Worm (Caenorhabditis elegans): Measurements from ENCODE around the gene C33D9.6.

C33D9.6 gene

ce11 chrIV:8782172-8782571, 4.2 kb upstream of the C33D9.6 start (continued):
- no peak for TF ChIP-seq ztf-6 (GFP tag; IDR thresholded peaks at IDR 0.05)
- no peak for TF ChIP-seq T26A5.8 (tag; optimal IDR thresholded peaks at IDR 0.05)
- TF ChIP-seq C06A6.2 (GFP tag; conservative IDR thresholded peaks at IDR 0.05), result no peak
- TF ChIP-seq dox-1 (GFP tag; IDR thresholded peaks at IDR 0.05), result no peak
- no peak for TF ChIP-seq Y79H2A.3 (GFP tag; conservative IDR thresholded peaks at IDR 0.05)
- no peak for TF ChIP-seq pbrm-1 (GFP tag; IDR thresholded peaks at IDR 0.05)
- TF ChIP-seq mcd-1 (GFP tag; IDR thresholded peaks at IDR 0.05), result no peak
- no peak for TF ChIP-seq cebp-2 (GFP tag; IDR thresholded peaks at IDR 0.05)
- TF ChIP-seq F10E7.11 (tag; optimal IDR thresholded peaks at IDR 0.05), result no peak
- TF ChIP-seq F55B11.4 (tag; optimal IDR thresholded peaks at IDR 0.05; ENCODE audit: borderline replicate concordance, insufficient read depth), result no peak
- no peak for TF ChIP-seq Y53F4B.3 (GFP tag; IDR thresholded peaks at IDR 0.05)
- peak; percentile 42 for TF ChIP-seq ztf-18 (tag; optimal IDR thresholded peaks at IDR 0.05)
- no peak for TF ChIP-seq ccch-3 (GFP tag; optimal IDR thresholded peaks at IDR 0.05)
- TF ChIP-seq sdz-38 (tag; optimal IDR thresholded peaks at IDR 0.05), result no peak
- TF ChIP-seq rec-8 (tag; optimal IDR thresholded peaks at IDR 0.05), result no peak

- TF ChIP-seq lag-1 (GFP tag; IDR thresholded peaks at IDR 0.05) (no peak), hlh-12 (tag; optimal IDR thresholded peaks at IDR 0.05) (no peak), Y95B8A.8 (GFP tag; IDR thresholded peaks at IDR 0.05) (no peak), B0261.1 (tag; optimal IDR thresholded peaks at IDR 0.05) (no peak), ztf-25 (GFP tag; IDR thresholded peaks at IDR 0.05) (no peak), dox-1 (GFP tag; IDR thresholded peaks at IDR 0.05) (no peak), him-1 (tag; optimal IDR thresholded peaks at IDR 0.05) (no peak), mel-28 (tag; optimal IDR thresholded peaks at IDR 0.05; ENCODE audit: borderline replicate concordance) (no peak), Y53G8AR.9 (GFP tag; conservative IDR thresholded peaks at IDR 0.05) (no peak), attf-5 (GFP tag; optimal IDR thresholded peaks at IDR 0.05) (no peak), ztf-26 (tag; optimal IDR thresholded peaks at IDR 0.05) (no peak), ztf-22 (GFP tag; optimal IDR thresholded peaks at IDR 0.05) (no peak), Y67H2A.10 (GFP tag; conservative IDR thresholded peaks at IDR 0.05) (no peak), pha-4 (tag; optimal IDR thresholded peaks at IDR 0.05) (no peak), aptf-3 (GFP tag; IDR thresholded peaks at IDR 0.05) (no peak), rcor-1 (GFP tag; IDR thresholded peaks at IDR 0.05) (no peak)
Observed at ce11 chrIV:8772800-8773256, 5.1 kb downstream of the C33D9.6 start, which contains the start of gene F20C5.6. TSS of gene F20C5.6 (minus strand) at chrIV:8773206.

ce11 chrIV:8769539-8769938, 8.4 kb downstream of the C33D9.6 start, which contains the start of gene F20C5.5:
TSS of gene F20C5.5 (minus strand) at chrIV:8769639.
- no peak for TF ChIP-seq sea-2 (GFP tag; IDR thresholded peaks at IDR 0.05)
- TF ChIP-seq F22D6.2 (tag; optimal IDR thresholded peaks at IDR 0.05), result no peak
- no peak for TF ChIP-seq Y79H2A.3 (GFP tag; conservative IDR thresholded peaks at IDR 0.05)
- no peak for TF ChIP-seq dox-1 (GFP tag; IDR thresholded peaks at IDR 0.05)
- TF ChIP-seq hmg-20 (GFP tag; IDR thresholded peaks at IDR 0.05), result no peak
- no peak for TF ChIP-seq lin-35 (GFP tag; optimal IDR thresholded peaks at IDR 0.05)
- no peak for TF ChIP-seq rcor-1 (GFP tag; IDR thresholded peaks at IDR 0.05)
- no peak for TF ChIP-seq ccch-3 (GFP tag; optimal IDR thresholded peaks at IDR 0.05)
- TF ChIP-seq ztf-22 (GFP tag; optimal IDR thresholded peaks at IDR 0.05), result no peak
- no peak for TF ChIP-seq let-607 (tag; optimal IDR thresholded peaks at IDR 0.05)
- no peak for TF ChIP-seq F37B4.10 (GFP tag; IDR thresholded peaks at IDR 0.05)
- no peak for TF ChIP-seq ceh-79 (tag; optimal IDR thresholded peaks at IDR 0.05)
- TF ChIP-seq athp-1 (tag; optimal IDR thresholded peaks at IDR 0.05), result no peak
- TF ChIP-seq T26A5.8 (tag; optimal IDR thresholded peaks at IDR 0.05), result no peak
- no peak for TF ChIP-seq unc-130 (GFP tag; optimal IDR thresholded peaks at IDR 0.05)
- no peak for TF ChIP-seq xnd-1 (tag; optimal IDR thresholded peaks at IDR 0.05)
- no peak for TF ChIP-seq cebp-1 (GFP tag; IDR thresholded peaks at IDR 0.05)
- TF ChIP-seq cebp-1 (tag; optimal IDR thresholded peaks at IDR 0.05), result no peak
- no peak for TF ChIP-seq nhr-120 (GFP tag; IDR thresholded peaks at IDR 0.05)
- TF ChIP-seq nhr-179 (tag; optimal IDR thresholded peaks at IDR 0.05), result no peak
